Worm (Caenorhabditis elegans) whole organism, midembryonic: ENCODE results near the gene F17A2.13.

ENCODE experiments used
- T22C8.4 ChIP-seq: fragments of 200-800 bp; sonication (Bioruptor generic); IDR thresholded peaks from 2 replicates; pipeline ENCODE4 v1.3.6; 2022; ENCODE audit warnings: missing genetic modification characterization, missing compliant biosample characterization
- cog-1 ChIP-seq: sonication (generic microtip); optimal IDR thresholded peaks from 2 replicates; lab custom pipeline; 2016; ENCODE audit warnings: missing genetic modification characterization, missing compliant biosample characterization
- flt-1 ChIP-seq: fragments of 200-800 bp; sonication (Bioruptor generic); IDR thresholded peaks from 2 replicates; pipeline ENCODE4 v1.3.6; 2022; ENCODE audit warnings: missing genetic modification characterization, missing compliant biosample characterization
- klf-2 ChIP-seq: fragments of 200-800 bp; sonication (Bioruptor generic); conservative IDR thresholded peaks from 2 replicates; pipeline ENCODE4 v1.3.6; 2022; ENCODE audit warnings: missing genetic modification reagents, missing genetic modification characterization, missing compliant biosample characterization
- ztf-23 ChIP-seq: fragments of 200-800 bp; sonication (Bioruptor generic); IDR thresholded peaks from 2 replicates; pipeline ENCODE4 v1.3.6; 2022; ENCODE audit warnings: missing genetic modification reagents, missing genetic modification characterization, missing compliant biosample characterization

DNA sequence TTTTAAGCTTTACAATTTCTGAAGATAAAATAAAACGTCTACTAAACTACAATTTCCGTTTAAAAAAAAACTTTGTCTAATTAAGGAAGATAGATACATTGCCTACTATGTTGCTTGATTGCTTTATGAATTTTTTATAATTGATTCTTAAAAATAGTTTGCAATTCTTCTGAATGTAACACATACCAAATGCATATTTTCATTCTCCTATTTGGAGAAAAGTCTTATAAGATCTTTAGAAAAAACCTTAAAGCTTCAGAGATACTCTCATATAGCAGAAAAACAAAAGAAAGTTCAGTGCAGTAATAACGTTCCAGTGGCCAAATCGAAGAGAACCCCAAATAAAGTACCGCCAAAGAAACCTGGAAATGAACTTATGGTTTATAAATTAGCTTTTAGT lies 14.9 kb upstream of the F17A2.13 start, which contains the start of gene phf-32:
- TF ChIP-seq ztf-23 (no peak), cog-1 (tag; lab: Kevin White, UChicago) (no peak), flt-1 (no peak), T22C8.4 (GFP tag; lab: Robert Waterston, UW) (no peak), klf-2 (GFP tag; lab: Robert Waterston, UW) (no peak)
